Fruit fly (Drosophila melanogaster): ENCODE data around the gene CG43732.

The CG43732 gene

dm6 chr3R:18905555-18905920 is 44.5 kb upstream of the CG43732 start, which contains the start of gene CG14292:
CG14292 (minus strand) TSS chr3R:18905655.
- no peak for TF ChIP-seq CHES-1-like (GFP tag; optimal IDR thresholded peaks at IDR 0.05)
- TF ChIP-seq Lim3 (GFP tag; IDR thresholded peaks at IDR 0.05): no peak
- peak; percentile 20 for TF ChIP-seq CG15479 (GFP tag; optimal IDR thresholded peaks at IDR 0.05)

dm6 chr3R:18905921-18906878 is 43.8 kb upstream of the CG43732 start, which contains the start of gene EndoA:
EndoA (plus strand) TSS chr3R:18906609.
- TF ChIP-seq CG9609 (GFP tag; optimal IDR thresholded peaks at IDR 0.05) (peak; percentile 16), sug (tag; optimal IDR thresholded peaks at IDR 0.05) (peak; percentile 94), jumu (GFP tag; optimal IDR thresholded peaks at IDR 0.05) (peak; percentile 16), CG16779 (GFP tag; IDR thresholded peaks at IDR 0.05) (no peak), CG17359 (tag; optimal IDR thresholded peaks at IDR 0.05) (peak; percentile 42), gfzf (GFP tag; optimal IDR thresholded peaks at IDR 0.05) (peak; percentile 67), CG8281 (tag; optimal IDR thresholded peaks at IDR 0.05) (peak; percentile 27), CG11504 (tag; optimal IDR thresholded peaks at IDR 0.05) (peak; percentile 73), ac (GFP tag; optimal IDR thresholded peaks at IDR 0.05) (no peak), bcd (GFP tag; optimal IDR thresholded peaks at IDR 0.05) (peak; percentile 55), bbx (GFP tag; IDR thresholded peaks at IDR 0.05; ENCODE audit: partially characterized antibody) (peak; percentile 76), Doc2 (GFP tag; IDR thresholded peaks at IDR 0.05) (no peak), Dp (GFP tag; optimal IDR thresholded peaks at IDR 0.05) (peak; percentile 53), croc (GFP tag; conservative IDR thresholded peaks at IDR 0.05) (no peak), ERR (GFP tag; optimal IDR thresholded peaks at IDR 0.05) (peak; percentile 5), Dll (GFP tag; IDR thresholded peaks at IDR 0.05; ENCODE audit: partially characterized antibody) (peak; percentile 68), pros (GFP tag; optimal IDR thresholded peaks at IDR 0.05) (no peak), Abd-B (GFP tag; optimal IDR thresholded peaks at IDR 0.05) (no peak), Deaf1 (tag; optimal IDR thresholded peaks at IDR 0.05) (peak; percentile 51), CG6689 (GFP tag; IDR thresholded peaks at IDR 0.05) (no peak; the same call in 1 of the 2 replicates), stwl (tag; optimal IDR thresholded peaks at IDR 0.05) (peak; percentile 78), CG34224 (GFP tag; IDR thresholded peaks at IDR 0.05; ENCODE audit: partially characterized antibody) (peak; percentile 68), CG32767 (GFP tag; IDR thresholded peaks at IDR 0.05) (peak; percentile 88), Atf6 (GFP tag; IDR thresholded peaks at IDR 0.05) (no peak), CG16815 (GFP tag; optimal IDR thresholded peaks at IDR 0.05) (no peak), CG7271 (tag; optimal IDR thresholded peaks at IDR 0.05) (no peak), Dfd (GFP tag; optimal IDR thresholded peaks at IDR 0.05) (no peak), Sox102F (GFP tag; optimal IDR thresholded peaks at IDR 0.05) (peak; percentile 35), ab (GFP tag; optimal IDR thresholded peaks at IDR 0.05) (no peak), Sox100B (GFP tag; optimal IDR thresholded peaks at IDR 0.05) (peak; percentile 22), vvl (GFP tag; IDR thresholded peaks at IDR 0.05) (peak; percentile 57), CG13424 (tag; optimal IDR thresholded peaks at IDR 0.05) (peak; percentile 58), CG15601 (tag; optimal IDR thresholded peaks at IDR 0.05) (peak; percentile 40), ato (GFP tag; IDR thresholded peaks at IDR 0.05; ENCODE audit: partially characterized antibody) (peak; percentile 52), rib (GFP tag; IDR thresholded peaks at IDR 0.05) (no peak), CG18262 (tag; optimal IDR thresholded peaks at IDR 0.05) (peak; percentile 76), CG1647 (GFP tag; optimal IDR thresholded peaks at IDR 0.05) (no peak), Chrac-16 (GFP tag; optimal IDR thresholded peaks at IDR 0.05) (peak; percentile 6), CkIIα-i1 (GFP tag; IDR thresholded peaks at IDR 0.05) (no peak), Optix (GFP tag; IDR thresholded peaks at IDR 0.05) (no peak), CG7839 (tag; optimal IDR thresholded peaks at IDR 0.05) (peak; percentile 65), az2 (GFP tag; optimal IDR thresholded peaks at IDR 0.05) (peak; percentile 22), Ada2b (GFP tag; IDR thresholded peaks at IDR 0.05) (peak; percentile 27; the same call in 1 of the 2 replicates)
